Fruit fly (Drosophila melanogaster): Measurements from ENCODE around the gene Tbcd.

dm6 chr2L:2180120-2180539, 32.8 kb downstream of the Tbcd start:
- TF ChIP-seq CTCF (optimal IDR thresholded peaks at IDR 0.05) (no peak), CG8478 (optimal IDR thresholded peaks at IDR 0.05) (no peak)
